Worm (Caenorhabditis elegans): ENCODE data around the gene ZK84.4.
A peak's percentile ranks its signal among the peaks of the same experiment; 100 is the strongest.

- TF ChIP-seq klf-2 (GFP tag; conservative IDR thresholded peaks at IDR 0.05) (no peak), flt-1 (GFP tag; IDR thresholded peaks at IDR 0.05) (no peak), tab-1 (GFP tag; IDR thresholded peaks at IDR 0.05) (no peak), ztf-29 (GFP tag; IDR thresholded peaks at IDR 0.05) (no peak), med-1 (GFP tag; optimal IDR thresholded peaks at IDR 0.05; ENCODE audit: insufficient read depth) (no peak), ztf-23 (GFP tag; IDR thresholded peaks at IDR 0.05) (0 out of 2 replicates have a peak, but pooled peaks have one; percentile 25), ref-1 (GFP tag; conservative IDR thresholded peaks at IDR 0.05) (no peak), T22C8.4 (GFP tag; IDR thresholded peaks at IDR 0.05) (no peak)
Observed at ce11 chrII:6046023-6046631, 37.3 kb upstream of the ZK84.4 start.

Measured in whole organism, midembryonic.